Worm (Caenorhabditis elegans): Measurements from ENCODE around the gene nrde-3.
"Not testable (repeated sequence)": the region's sequence is repeated elsewhere in the genome, so short reads cannot be mapped to it uniquely, and the experiment has no call there.

nrde-3 gene

ce11 chrX:332643-333042 lies 39.4 kb upstream of the nrde-3 start:
- TF ChIP-seq unc-30 (tag; optimal IDR thresholded peaks at IDR 0.05) (no peak), Y116A8C.19 (tag; optimal IDR thresholded peaks at IDR 0.05; ENCODE audit: borderline replicate concordance) (no peak), efl-3 (GFP tag; optimal IDR thresholded peaks at IDR 0.05) (no peak), jun-1 (tag; optimal IDR thresholded peaks at IDR 0.05) (no peak), blmp-1 (tag; optimal IDR thresholded peaks at IDR 0.05) (no peak), elt-2 (tag; optimal IDR thresholded peaks at IDR 0.05) (no peak), ceh-63 (GFP tag; optimal IDR thresholded peaks at IDR 0.05) (no peak), sptf-1 (tag; optimal IDR thresholded peaks at IDR 0.05) (no peak), pqm-1 (tag; optimal IDR thresholded peaks at IDR 0.05) (no peak), irx-1 (tag; optimal IDR thresholded peaks at IDR 0.05) (no peak), fos-1 (tag; optimal IDR thresholded peaks at IDR 0.05) (no peak), elt-3 (tag; optimal IDR thresholded peaks at IDR 0.05) (no peak), swsn-7 (tag; optimal IDR thresholded peaks at IDR 0.05) (no peak), tlp-1 (tag; optimal IDR thresholded peaks at IDR 0.05) (no peak)

ce11 chrX:334452-334851 lies 37.6 kb upstream of the nrde-3 start:
- TF ChIP-seq efl-1 (optimal IDR thresholded peaks at IDR 0.05) (no peak), efl-1 (GFP tag; optimal IDR thresholded peaks at IDR 0.05 in 1 of 2) (no peak), fkh-8 (tag; optimal IDR thresholded peaks at IDR 0.05) (no peak), alr-1 (tag; optimal IDR thresholded peaks at IDR 0.05; ENCODE audit: borderline replicate concordance) (no peak), snu-23 (GFP tag; optimal IDR thresholded peaks at IDR 0.05) (no peak), lsy-2 (tag; optimal IDR thresholded peaks at IDR 0.05) (no peak), nhr-47 (tag; optimal IDR thresholded peaks at IDR 0.05) (no peak), lin-13 (GFP tag; optimal IDR thresholded peaks at IDR 0.05) (no peak), fkh-10 (GFP tag; optimal IDR thresholded peaks at IDR 0.05) (no peak), sox-4 (tag; optimal IDR thresholded peaks at IDR 0.05) (no peak), unc-98 (GFP tag; IDR thresholded peaks at IDR 0.05) (no peak), dsc-1 (tag; optimal IDR thresholded peaks at IDR 0.05) (no peak), nhr-77 (tag; optimal IDR thresholded peaks at IDR 0.05) (no peak)

ce11 chrX:343822-344221 lies 28.2 kb upstream of the nrde-3 start:
- TF ChIP-seq lin-15B (tag; optimal IDR thresholded peaks at IDR 0.05), result peak; percentile 3
- TF ChIP-seq hlh-4 (tag; optimal IDR thresholded peaks at IDR 0.05), result no peak
- TF ChIP-seq lin-35 (GFP tag; optimal IDR thresholded peaks at IDR 0.05), result peak in 1 of 2 experiments; percentile 29
- no peak for TF ChIP-seq efl-1 (optimal IDR thresholded peaks at IDR 0.05)
- peak; percentile 26 to 91 for TF ChIP-seq efl-1 (GFP tag; optimal IDR thresholded peaks at IDR 0.05 in 1 of 2)

- not testable (repeated sequence) for TF ChIP-seq lin-15B (tag; optimal IDR thresholded peaks at IDR 0.05); unc-62 (GFP tag; optimal IDR thresholded peaks at IDR 0.05); tlp-1 (tag; optimal IDR thresholded peaks at IDR 0.05)
These were observed 24.9 kb upstream of the nrde-3 start, which contains the start of gene C04E7.3 for ce11 chrX:347117-347516. C04E7.3 (minus strand) TSS chrX:347217.

ce11 chrX:348141-348540 lies 23.9 kb upstream of the nrde-3 start:
- TF ChIP-seq nhr-19 (GFP tag; conservative IDR thresholded peaks at IDR 0.05) (0 out of 2 replicates have a peak, but pooled peaks have one; percentile 24), lin-14 (GFP tag; optimal IDR thresholded peaks at IDR 0.05) (peak; percentile 58), nhr-71 (tag; optimal IDR thresholded peaks at IDR 0.05) (peak; percentile 20), elt-2 (tag; optimal IDR thresholded peaks at IDR 0.05) (no peak), mdl-1 (tag; optimal IDR thresholded peaks at IDR 0.05) (peak in 1 of 2 experiments; percentile 68), tbx-2 (tag; optimal IDR thresholded peaks at IDR 0.05) (peak; percentile 10), mep-1 (tag; optimal IDR thresholded peaks at IDR 0.05) (peak; percentile 31), nhr-11 (tag; optimal IDR thresholded peaks at IDR 0.05) (no peak), mef-2 (tag; optimal IDR thresholded peaks at IDR 0.05) (no peak), mab-9 (GFP tag; IDR thresholded peaks at IDR 0.05) (no peak), lsy-2 (tag; optimal IDR thresholded peaks at IDR 0.05) (peak; percentile 9 to 39), swsn-7 (tag; optimal IDR thresholded peaks at IDR 0.05) (peak; percentile 2), nhr-47 (tag; optimal IDR thresholded peaks at IDR 0.05) (peak; percentile 24), efl-1 (optimal IDR thresholded peaks at IDR 0.05) (peak in 1 of 2 experiments; percentile 16), efl-1 (GFP tag; optimal IDR thresholded peaks at IDR 0.05 in 1 of 2) (no peak), nhr-237 (tag; optimal IDR thresholded peaks at IDR 0.05) (no peak), ceh-82 (tag; optimal IDR thresholded peaks at IDR 0.05) (peak in 1 of 3 experiments; percentile 37), grh-1 (GFP tag; IDR thresholded peaks at IDR 0.05) (no peak), alr-1 (tag; optimal IDR thresholded peaks at IDR 0.05; ENCODE audit: borderline replicate concordance) (no peak), nhr-90 (tag; optimal IDR thresholded peaks at IDR 0.05; ENCODE audit: poor library complexity) (no peak), lin-35 (GFP tag; optimal IDR thresholded peaks at IDR 0.05) (peak; percentile 34 to 51), blmp-1 (tag; optimal IDR thresholded peaks at IDR 0.05) (peak; percentile 34), ama-1 (optimal IDR thresholded peaks at IDR 0.05) (no peak), rnt-1 (tag; optimal IDR thresholded peaks at IDR 0.05) (no peak)
